Worm (Caenorhabditis elegans) whole organism, early embryonic: ENCODE measurements around the gene C16A3.5.

ENCODE experiments used
- B0310.2 ChIP-seq: sonication (generic microtip); optimal IDR thresholded peaks from 2 replicates; lab custom pipeline; 2016; ENCODE audit warnings: mild to moderate bottlenecking, missing genetic modification characterization, missing compliant biosample characterization
- F13C5.2 ChIP-seq: sonication (generic microtip); optimal IDR thresholded peaks from 2 replicates; lab custom pipeline; 2017; ENCODE audit warnings: mild to moderate bottlenecking, missing genetic modification characterization, inconsistent platforms, missing compliant biosample characterization
- aly-1 ChIP-seq: sonication (generic microtip); optimal IDR thresholded peaks from 2 replicates; lab custom pipeline; 2016; ENCODE audit warnings: missing genetic modification characterization, missing compliant biosample characterization
- ama-1 ChIP-seq: fragments of 150-350 bp; optimal IDR thresholded peaks from 2 replicates; lab custom pipeline; 2014
- ceh-13 ChIP-seq: fragments of 200-800 bp; sonication (Bioruptor generic); optimal IDR thresholded peaks from 2 replicates; lab custom pipeline; 2018; ENCODE audit warnings: mild to moderate bottlenecking, missing genetic modification characterization, missing compliant biosample characterization
- ceh-36 ChIP-seq: sonication (generic microtip); optimal IDR thresholded peaks from 2 replicates; lab custom pipeline; 2016; ENCODE audit warnings: missing genetic modification characterization, inconsistent platforms, missing compliant biosample characterization
- ets-7 ChIP-seq: sonication (generic microtip); optimal IDR thresholded peaks from 2 replicates; lab custom pipeline; 2016; ENCODE audit warnings: missing genotype, missing genetic modification characterization, missing compliant biosample characterization
- flt-1 ChIP-seq: fragments of 200-800 bp; sonication (Bioruptor generic); IDR thresholded peaks from 2 replicates; pipeline ENCODE4 v1.3.6; 2022; ENCODE audit warnings: missing genetic modification characterization, missing compliant biosample characterization
- hmbx-1 ChIP-seq: sonication (generic microtip); optimal IDR thresholded peaks from 2 replicates; lab custom pipeline; 2016; ENCODE audit warnings: mild to moderate bottlenecking, missing genetic modification characterization, missing compliant biosample characterization
- hmg-4 ChIP-seq: fragments of 200-800 bp; sonication (Bioruptor generic); optimal IDR thresholded peaks from 2 replicates; lab custom pipeline; 2018; ENCODE audit warnings: mild to moderate bottlenecking, missing genetic modification characterization, missing compliant biosample characterization
- hnd-1 ChIP-seq: sonication (generic microtip); optimal IDR thresholded peaks from 2 replicates; lab custom pipeline; 2016; ENCODE audit warnings: missing genetic modification characterization, missing compliant biosample characterization
- pes-1 ChIP-seq: fragments of 200-800 bp; sonication (Bioruptor generic); IDR thresholded peaks from 2 replicates; pipeline ENCODE4 v1.3.6; 2022; ENCODE audit warnings: missing genetic modification reagents, missing genetic modification characterization, missing compliant biosample characterization
- scrt-1 ChIP-seq: fragments of 200-800 bp; sonication (Bioruptor generic); IDR thresholded peaks from 2 replicates; pipeline ENCODE4 v1.3.6; 2022; ENCODE audit warnings: missing genetic modification characterization, missing compliant biosample characterization
- sea-1 ChIP-seq: fragments of 200-800 bp; sonication (Bioruptor generic); conservative IDR thresholded peaks from 2 replicates; pipeline ENCODE4 v1.3.6; 2022; ENCODE audit warnings: missing genetic modification characterization, missing compliant biosample characterization
- tbx-11 ChIP-seq: fragments of 200-800 bp; sonication (Bioruptor generic); IDR thresholded peaks from 2 replicates; pipeline ENCODE4 v1.3.6; 2022; ENCODE audit warnings: missing genetic modification characterization, missing compliant biosample characterization
- tbx-37 ChIP-seq: fragments of 200-800 bp; sonication (Bioruptor generic); conservative IDR thresholded peaks from 2 replicates; pipeline ENCODE4 v1.3.6; 2022; ENCODE audit warnings: missing genetic modification reagents, missing genetic modification characterization, missing compliant biosample characterization
- tra-4 ChIP-seq: sonication (generic microtip); optimal IDR thresholded peaks from 2 replicates; lab custom pipeline; 2017; ENCODE audit warnings: missing genetic modification characterization, missing compliant biosample characterization

The C16A3.5 gene

ce11 chrIII:6402810-6403209 lies 22.2 kb downstream of the C16A3.5 start:
- TF ChIP-seq hmg-4 (GFP tag; lab: Kevin White, UChicago) (no peak), pes-1 (GFP tag; lab: Robert Waterston, UW) (no peak), ceh-13 (GFP tag; lab: Kevin White, UChicago) (no peak), hmbx-1 (no peak), aly-1 (no peak), tbx-37 (GFP tag; lab: Robert Waterston, UW) (no peak), tra-4 (no peak)

- TF ChIP-seq tra-4 (no peak), tbx-37 (GFP tag; lab: Robert Waterston, UW) (no peak), B0310.2 (tag; lab: Kevin White, UChicago) (no peak), aly-1 (no peak), ceh-13 (GFP tag; lab: Kevin White, UChicago) (no peak), flt-1 (GFP tag; lab: Robert Waterston, UW) (no peak), hmg-4 (GFP tag; lab: Kevin White, UChicago) (no peak), sea-1 (GFP tag; lab: Robert Waterston, UW) (no peak), hnd-1 (tag; lab: Kevin White, UChicago) (no peak), scrt-1 (no peak), F13C5.2 (tag; lab: Kevin White, UChicago) (no peak)
Measured at ce11 chrIII:6405121-6405520, 24.5 kb downstream of the C16A3.5 start.

ce11 chrIII:6406829-6407228 lies 26.3 kb downstream of the C16A3.5 start, which contains the start of gene let-756:
TSS of gene let-756 (plus strand) at chrIII:6407129.
- TF ChIP-seq ets-7 (tag; lab: Kevin White, UChicago): no peak
- no peak for TF ChIP-seq hmg-4 (GFP tag; lab: Kevin White, UChicago)
- no peak for TF ChIP-seq pes-1 (GFP tag; lab: Robert Waterston, UW)
- no peak for TF ChIP-seq hnd-1 (tag; lab: Kevin White, UChicago)

ce11 chrIII:6411430-6411829 lies 30.9 kb downstream of the C16A3.5 start:
- TF ChIP-seq ceh-13 (GFP tag; lab: Kevin White, UChicago) (no peak), ets-7 (tag; lab: Kevin White, UChicago) (no peak), tbx-37 (GFP tag; lab: Robert Waterston, UW) (no peak), hmg-4 (GFP tag; lab: Kevin White, UChicago) (no peak), ama-1 (lab: Kevin White, UChicago) (no peak), flt-1 (GFP tag; lab: Robert Waterston, UW) (no peak), sea-1 (GFP tag; lab: Robert Waterston, UW) (no peak), tbx-11 (GFP tag; lab: Robert Waterston, UW) (no peak), hnd-1 (tag; lab: Kevin White, UChicago) (no peak), scrt-1 (no peak), ceh-36 (tag; lab: Kevin White, UChicago) (no peak)

- TF ChIP-seq tbx-11 (GFP tag; lab: Robert Waterston, UW) (no peak), hmg-4 (GFP tag; lab: Kevin White, UChicago) (no peak), pes-1 (GFP tag; lab: Robert Waterston, UW) (no peak), hnd-1 (tag; lab: Kevin White, UChicago) (no peak)
Measured at ce11 chrIII:6411914-6412313, 31.3 kb downstream of the C16A3.5 start, which contains the start of gene C05D11.5. TSS of gene C05D11.5 (minus strand) at chrIII:6412014.

ce11 chrIII:6415306-6415973 lies 34.9 kb downstream of the C16A3.5 start, which contains the start of gene nas-4:
TSS of gene nas-4 (minus strand) at chrIII:6415656.
- TF ChIP-seq B0310.2 (tag; lab: Kevin White, UChicago) (no peak), hmg-4 (GFP tag; lab: Kevin White, UChicago) (no peak), ceh-36 (tag; lab: Kevin White, UChicago) (no peak)

ce11 chrIII:6418254-6418653 lies 37.7 kb downstream of the C16A3.5 start:
- TF ChIP-seq F13C5.2 (tag; lab: Kevin White, UChicago) (no peak), ceh-36 (tag; lab: Kevin White, UChicago) (no peak), ets-7 (tag; lab: Kevin White, UChicago) (no peak), tra-4 (no peak), flt-1 (GFP tag; lab: Robert Waterston, UW) (no peak), tbx-11 (GFP tag; lab: Robert Waterston, UW) (no peak), pes-1 (GFP tag; lab: Robert Waterston, UW) (no peak), ama-1 (lab: Kevin White, UChicago) (no peak), sea-1 (GFP tag; lab: Robert Waterston, UW) (no peak), hnd-1 (tag; lab: Kevin White, UChicago) (no peak), tbx-37 (GFP tag; lab: Robert Waterston, UW) (no peak), ceh-13 (GFP tag; lab: Kevin White, UChicago) (no peak), scrt-1 (no peak)

ce11 chrIII:6419409-6419944 lies 38.9 kb downstream of the C16A3.5 start, which contains the start of gene atgl-1:
TSS of gene atgl-1 (minus strand) at chrIII:6419459.
- no peak for TF ChIP-seq ceh-13 (GFP tag; lab: Kevin White, UChicago)
- TF ChIP-seq ceh-36 (tag; lab: Kevin White, UChicago): no peak
- TF ChIP-seq tbx-37 (GFP tag; lab: Robert Waterston, UW): no peak
- TF ChIP-seq ama-1 (lab: Kevin White, UChicago): no peak
- TF ChIP-seq hnd-1 (tag; lab: Kevin White, UChicago): no peak
- TF ChIP-seq F13C5.2 (tag; lab: Kevin White, UChicago): no peak
- no peak for TF ChIP-seq aly-1
- no peak for TF ChIP-seq pes-1 (GFP tag; lab: Robert Waterston, UW)
- TF ChIP-seq scrt-1: no peak
- no peak for TF ChIP-seq ets-7 (tag; lab: Kevin White, UChicago)
- TF ChIP-seq B0310.2 (tag; lab: Kevin White, UChicago): no peak
- no peak for TF ChIP-seq sea-1 (GFP tag; lab: Robert Waterston, UW)
- no peak for TF ChIP-seq tbx-11 (GFP tag; lab: Robert Waterston, UW)
- TF ChIP-seq hmbx-1: no peak
- no peak for TF ChIP-seq tra-4
- no peak for TF ChIP-seq hmg-4 (GFP tag; lab: Kevin White, UChicago)
- TF ChIP-seq flt-1 (GFP tag; lab: Robert Waterston, UW): no peak
